Worm (Caenorhabditis elegans): ENCODE data around the gene hot-9.

DNA sequence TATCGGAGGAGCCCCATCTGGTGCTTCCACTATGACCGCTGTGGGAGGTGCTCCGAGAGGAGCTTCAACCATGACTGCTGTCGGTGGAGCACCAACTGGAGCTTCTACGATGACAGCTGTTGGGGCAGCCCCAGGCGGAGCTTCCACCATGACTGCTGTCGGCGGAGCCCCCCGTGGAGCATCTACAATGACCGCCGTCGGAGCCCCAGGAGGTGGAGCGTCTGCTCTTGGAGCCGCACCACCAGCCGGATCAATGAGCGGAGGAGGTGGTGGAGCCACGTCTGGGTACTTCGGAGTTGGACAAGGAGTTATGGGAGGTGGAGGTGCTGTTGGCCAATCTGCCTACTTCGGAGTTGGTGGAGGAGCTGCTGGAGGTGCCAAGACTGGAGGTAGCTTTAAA, 48.3 kb downstream of the hot-9 start:
- TF ChIP-seq hmbx-1 (tag; optimal IDR thresholded peaks at IDR 0.05) (no peak), scrt-1 (GFP tag; IDR thresholded peaks at IDR 0.05) (no peak), flt-1 (GFP tag; IDR thresholded peaks at IDR 0.05) (no peak), ama-1 (optimal IDR thresholded peaks at IDR 0.05) (no peak), hnd-1 (tag; optimal IDR thresholded peaks at IDR 0.05) (no peak), B0310.2 (tag; optimal IDR thresholded peaks at IDR 0.05) (no peak), pes-1 (GFP tag; IDR thresholded peaks at IDR 0.05) (no peak), ets-7 (tag; optimal IDR thresholded peaks at IDR 0.05) (no peak), aly-1 (tag; optimal IDR thresholded peaks at IDR 0.05) (no peak)

All from whole organism, early embryonic.